Worm (Caenorhabditis elegans) whole organism, young adult: ENCODE measurements around the gene F59E11.7.

Source experiments
- B0019.2 ChIP-seq: fragments of 200-800 bp; sonication (Bioruptor generic); conservative IDR thresholded peaks from 2 replicates; pipeline ENCODE4 v1.3.6; 2022; ENCODE audit warnings: missing genetic modification reagents, missing genetic modification characterization, missing compliant biosample characterization
- B0035.1 ChIP-seq: sonication (generic microtip); optimal IDR thresholded peaks from 2 replicates; lab custom pipeline; 2016; ENCODE audit warnings: missing genetic modification characterization, mild to moderate bottlenecking, missing compliant biosample characterization, missing genotype, missing genetic modification reagents
- B0261.1 ChIP-seq: sonication (generic microtip); optimal IDR thresholded peaks from 2 replicates; lab custom pipeline; 2016; ENCODE audit warnings: mild to moderate bottlenecking, missing genetic modification characterization, moderate library complexity, missing compliant biosample characterization
- F23B12.7 ChIP-seq: sonication (generic microtip); optimal IDR thresholded peaks from 2 replicates; lab custom pipeline; 2017; ENCODE audit warnings: missing genetic modification characterization, mild to moderate bottlenecking, missing compliant biosample characterization, antibody characterized with exemption, moderate library complexity; ENCODE audit not compliant: insufficient read depth
- F37B4.10 ChIP-seq: fragments of 200-800 bp; sonication (Bioruptor generic); IDR thresholded peaks from 2 replicates; pipeline ENCODE4 v1.3.6; 2022; ENCODE audit warnings: missing genetic modification characterization, missing compliant biosample characterization
- F52B5.7 ChIP-seq: sonication (generic microtip); optimal IDR thresholded peaks from 2 replicates; lab custom pipeline; 2016; ENCODE audit warnings: mild to moderate bottlenecking, missing genetic modification characterization, missing compliant biosample characterization
- F55B11.4 ChIP-seq: sonication (generic microtip); optimal IDR thresholded peaks from 2 replicates; lab custom pipeline; 2016; ENCODE audit warnings: missing compliant biosample characterization, missing genetic modification characterization, borderline replicate concordance; ENCODE audit not compliant: insufficient read depth
- K11D2.4 ChIP-seq: fragments of 200-800 bp; sonication (Bioruptor generic); IDR thresholded peaks from 2 replicates; pipeline ENCODE4 v1.3.6; 2022; ENCODE audit warnings: missing genetic modification reagents, missing genetic modification characterization, missing compliant biosample characterization
- T07F8.4 ChIP-seq: sonication (generic microtip); optimal IDR thresholded peaks from 2 replicates; lab custom pipeline; 2016; ENCODE audit warnings: mild to moderate bottlenecking, missing genetic modification characterization, moderate library complexity, missing compliant biosample characterization
- attf-6 ChIP-seq: fragments of 200-800 bp; sonication (Bioruptor generic); IDR thresholded peaks from 2 replicates; pipeline ENCODE4 v1.3.6; 2022; ENCODE audit warnings: missing genetic modification reagents, missing genetic modification characterization, missing compliant biosample characterization
- die-1 ChIP-seq: sonication (generic microtip); optimal IDR thresholded peaks from 2 replicates; lab custom pipeline; 2016; ENCODE audit warnings: missing genotype, mild to moderate bottlenecking, missing genetic modification characterization, missing compliant biosample characterization
- dox-1 ChIP-seq: fragments of 200-800 bp; sonication (Bioruptor generic); IDR thresholded peaks from 2 replicates; pipeline ENCODE4 v1.3.6; 2022; ENCODE audit warnings: missing genetic modification reagents, missing genetic modification characterization, missing compliant biosample characterization
- egl-44 ChIP-seq: fragments of 200-800 bp; sonication (Bioruptor generic); IDR thresholded peaks from 2 replicates; pipeline ENCODE4 v1.3.6; 2022; ENCODE audit warnings: missing genetic modification reagents, missing genetic modification characterization, missing compliant biosample characterization
- egrh-3 ChIP-seq: fragments of 200-800 bp; sonication (Bioruptor generic); IDR thresholded peaks from 2 replicates; pipeline ENCODE4 v1.3.6; 2022; ENCODE audit warnings: missing genetic modification reagents, missing genetic modification characterization, missing compliant biosample characterization
- ets-4 ChIP-seq: fragments of 200-800 bp; sonication (Bioruptor generic); optimal IDR thresholded peaks from 2 replicates; lab custom pipeline; 2018; ENCODE audit warnings: mild to moderate bottlenecking, missing genetic modification characterization, missing compliant biosample characterization
- hrde-1 ChIP-seq: sonication (generic microtip); optimal IDR thresholded peaks from 2 replicates; lab custom pipeline; 2016; ENCODE audit warnings: missing genetic modification characterization, mild to moderate bottlenecking, missing compliant biosample characterization, moderate library complexity, missing genotype, missing genetic modification reagents, borderline replicate concordance
- let-526 ChIP-seq: fragments of 200-800 bp; sonication (Bioruptor generic); IDR thresholded peaks from 2 replicates; pipeline ENCODE4 v1.3.6; 2022; ENCODE audit warnings: missing genetic modification reagents, missing genetic modification characterization, missing compliant biosample characterization
- lin-26 ChIP-seq: fragments of 200-800 bp; sonication (Bioruptor generic); IDR thresholded peaks from 2 replicates; pipeline ENCODE4 v1.3.6; 2022; ENCODE audit warnings: missing genetic modification reagents, missing genetic modification characterization, missing compliant biosample characterization
- lsl-1 ChIP-seq: fragments of 200-800 bp; sonication (Bioruptor generic); optimal IDR thresholded peaks from 2 replicates; lab custom pipeline; 2018; ENCODE audit warnings: mild to moderate bottlenecking, missing genetic modification characterization, moderate library complexity, missing compliant biosample characterization
- lsy-27 ChIP-seq: sonication (generic microtip); optimal IDR thresholded peaks from 2 replicates; lab custom pipeline; 2017; ENCODE audit warnings: missing genetic modification characterization, mild to moderate bottlenecking, missing compliant biosample characterization, antibody characterized with exemption, missing genotype, borderline replicate concordance; ENCODE audit not compliant: insufficient read depth
- mcd-1 ChIP-seq: fragments of 200-800 bp; sonication (Bioruptor generic); IDR thresholded peaks from 2 replicates; pipeline ENCODE4 v1.3.6; 2022; ENCODE audit warnings: missing genetic modification reagents, missing genetic modification characterization, missing compliant biosample characterization
- mxl-1 ChIP-seq: sonication (generic microtip); optimal IDR thresholded peaks from 2 replicates; lab custom pipeline; 2016; ENCODE audit warnings: missing genetic modification characterization, missing compliant biosample characterization
- nfyb-1 ChIP-seq: fragments of 200-800 bp; sonication (Bioruptor generic); IDR thresholded peaks from 2 replicates; pipeline ENCODE4 v1.3.6; 2022; ENCODE audit warnings: missing genetic modification reagents, missing genetic modification characterization, missing compliant biosample characterization
- nhr-179 ChIP-seq: sonication (generic microtip); optimal IDR thresholded peaks from 2 replicates; lab custom pipeline; 2016; ENCODE audit warnings: mild to moderate bottlenecking, missing genetic modification characterization, missing compliant biosample characterization
- nhr-27 ChIP-seq: fragments of 200-800 bp; sonication (Bioruptor generic); optimal IDR thresholded peaks from 2 replicates; lab custom pipeline; 2018; ENCODE audit warnings: mild to moderate bottlenecking, missing genetic modification characterization, moderate library complexity, missing compliant biosample characterization
- nhr-80 ChIP-seq: sonication (generic microtip); optimal IDR thresholded peaks from 2 replicates; lab custom pipeline; 2016; ENCODE audit warnings: missing genetic modification characterization, missing compliant biosample characterization
- pbrm-1 ChIP-seq: fragments of 200-800 bp; sonication (Bioruptor generic); IDR thresholded peaks from 2 replicates; pipeline ENCODE4 v1.3.6; 2022; ENCODE audit warnings: missing genetic modification reagents, missing genetic modification characterization, missing compliant biosample characterization
- rpc-1 ChIP-seq, 2 experiments: fragments of 150-350 bp in 1 of 2; sonication (generic microtip) in 1 of 2; optimal IDR thresholded peaks; 2 replicates each; lab custom pipeline; 2014 to 2018; ENCODE audit warnings: missing biosample characterization in 1 of 2, missing genetic modification characterization in 1 of 2, missing genetic modification reagents in 1 of 2, missing genotype in 1 of 2
- snpc-3.4 ChIP-seq: sonication (generic microtip); optimal IDR thresholded peaks from 2 replicates; lab custom pipeline; 2017; ENCODE audit warnings: missing genetic modification characterization, mild to moderate bottlenecking, missing compliant biosample characterization, antibody characterized with exemption, moderate library complexity, missing genotype, missing genetic modification reagents
- unc-130 ChIP-seq: sonication (generic microtip); optimal IDR thresholded peaks from 2 replicates; lab custom pipeline; 2016; ENCODE audit warnings: missing genetic modification reagents, missing genetic modification characterization, missing compliant biosample characterization
- unc-62 ChIP-seq: fragments of 150-350 bp; optimal IDR thresholded peaks from 2 replicates; lab custom pipeline; 2014; ENCODE audit warnings: missing biosample characterization, missing genetic modification reagents, missing genetic modification characterization
- zfh-2 ChIP-seq: fragments of 200-800 bp; sonication (Bioruptor generic); conservative IDR thresholded peaks from 2 replicates; pipeline ENCODE4 v1.3.6; 2022; ENCODE audit warnings: missing genetic modification reagents, missing genetic modification characterization, missing compliant biosample characterization
- ztf-3 ChIP-seq: fragments of 200-800 bp; sonication (Bioruptor generic); optimal IDR thresholded peaks from 2 replicates; lab custom pipeline; 2018; ENCODE audit warnings: mild to moderate bottlenecking, missing genetic modification characterization, missing compliant biosample characterization
- ztf-6 ChIP-seq: fragments of 200-800 bp; sonication (Bioruptor generic); IDR thresholded peaks from 2 replicates; pipeline ENCODE4 v1.3.6; 2022; ENCODE audit warnings: missing genetic modification reagents, missing genetic modification characterization, missing compliant biosample characterization

The F59E11.7 gene

DNA sequence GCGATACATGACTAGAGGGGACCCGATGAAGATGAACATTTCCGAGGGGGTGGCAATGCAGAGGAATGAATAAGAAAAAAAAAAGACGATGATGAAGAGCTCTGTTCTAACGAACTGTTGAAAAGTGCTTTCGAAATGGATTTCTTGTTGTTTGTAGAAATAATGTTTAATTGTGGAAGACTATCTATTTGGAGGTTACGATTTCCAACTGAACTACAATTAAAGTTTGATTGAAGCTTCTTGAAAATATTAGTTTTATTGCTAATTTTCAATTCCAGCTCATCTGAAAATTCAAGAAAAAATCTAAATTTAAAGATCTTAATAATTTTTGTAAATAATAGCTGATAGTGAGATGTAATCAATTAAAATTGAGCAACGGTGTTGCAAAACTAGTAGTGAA lies 45.6 kb upstream of the F59E11.7 start:
- no peak for TF ChIP-seq pbrm-1 (GFP tag; lab: Robert Waterston, UW)
- no peak for TF ChIP-seq let-526 (GFP tag; lab: Robert Waterston, UW)
- no peak for TF ChIP-seq unc-130 (GFP tag; lab: Kevin White, UChicago)
- TF ChIP-seq rpc-1 (optimal IDR thresholded peaks at IDR 0.05; lab: Kevin White, UChicago), result no peak
- TF ChIP-seq rpc-1 (tag; optimal IDR thresholded peaks at IDR 0.05; lab: Kevin White, UChicago), result no peak
- TF ChIP-seq T07F8.4 (tag; lab: Kevin White, UChicago), result no peak
- no peak for TF ChIP-seq mcd-1 (GFP tag; lab: Robert Waterston, UW)
- TF ChIP-seq egl-44 (GFP tag; lab: Robert Waterston, UW), result no peak
- no peak for TF ChIP-seq F23B12.7 (tag; lab: Kevin White, UChicago)
- TF ChIP-seq ztf-3 (GFP tag; lab: Kevin White, UChicago), result no peak
- no peak for TF ChIP-seq nhr-179
- no peak for TF ChIP-seq F37B4.10 (GFP tag; lab: Robert Waterston, UW)
- TF ChIP-seq hrde-1 (tag; lab: Kevin White, UChicago), result no peak
- TF ChIP-seq ztf-6, result no peak
- TF ChIP-seq snpc-3.4 (tag; lab: Kevin White, UChicago), result no peak

DNA sequence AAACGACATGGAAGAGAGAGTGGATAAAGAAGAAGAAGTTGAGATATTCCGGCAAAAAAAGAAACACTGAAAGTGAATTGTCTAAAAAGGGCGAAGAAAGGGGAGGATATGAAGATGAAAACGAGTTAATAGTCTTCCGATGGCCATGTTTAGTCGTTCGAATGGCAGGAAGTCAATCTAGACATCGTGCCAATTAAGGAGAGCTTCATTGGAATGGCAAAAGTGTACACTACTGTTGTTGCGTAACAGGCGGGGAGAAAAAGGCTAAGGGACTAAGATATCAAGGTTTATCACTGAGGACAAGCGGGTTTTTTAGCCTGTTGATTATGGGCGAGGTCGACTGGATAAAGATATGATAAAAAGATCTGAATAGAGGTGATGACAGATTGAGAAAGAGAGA lies 43.9 kb upstream of the F59E11.7 start:
- no peak for TF ChIP-seq unc-62 (GFP tag; lab: Kevin White, UChicago)
- TF ChIP-seq egrh-3, result no peak

- TF ChIP-seq zfh-2 (GFP tag; lab: Robert Waterston, UW) (no peak), lsy-27 (tag; lab: Kevin White, UChicago) (no peak), nhr-27 (no peak), nfyb-1 (GFP tag; lab: Robert Waterston, UW) (no peak), F55B11.4 (tag; lab: Kevin White, UChicago) (no peak), mxl-1 (tag; lab: Kevin White, UChicago) (no peak), attf-6 (GFP tag; lab: Robert Waterston, UW) (no peak), die-1 (tag; lab: Kevin White, UChicago) (no peak), lsl-1 (peak; percentile 40)
Observed at ce11 chrV:8947499-8947898, 42.5 kb upstream of the F59E11.7 start, which contains the start of gene gck-1. Gene gck-1, plus strand, starts transcription at chrV:8947799.

ce11 chrV:8948365-8948764 lies 41.7 kb upstream of the F59E11.7 start:
- TF ChIP-seq lin-26 (no peak), B0035.1 (tag; lab: Kevin White, UChicago) (no peak), F52B5.7 (tag; lab: Kevin White, UChicago) (no peak), nhr-80 (tag; lab: Kevin White, UChicago) (peak; percentile 0)

ce11 chrV:8948996-8949395 lies 41.0 kb upstream of the F59E11.7 start:
- no peak for TF ChIP-seq B0019.2
- peak; percentile 25 for TF ChIP-seq ets-4 (GFP tag; lab: Kevin White, UChicago)
- no peak for TF ChIP-seq B0261.1 (tag; lab: Kevin White, UChicago)
- TF ChIP-seq dox-1 (GFP tag; lab: Robert Waterston, UW), result peak; percentile 23; the same call in 1 of the 2 replicates
- no peak for TF ChIP-seq K11D2.4 (GFP tag; lab: Robert Waterston, UW)
- peak; percentile 76 for TF ChIP-seq nhr-80 (tag; lab: Kevin White, UChicago)
